Worm (Caenorhabditis elegans) whole organism, midembryonic: ENCODE measurements around the gene Y45F10C.1.

Experiments
- T22C8.4 ChIP-seq: fragments of 200-800 bp; sonication (Bioruptor generic); IDR thresholded peaks from 2 replicates; pipeline ENCODE4 v1.3.6; 2022; ENCODE audit warnings: missing genetic modification characterization, missing compliant biosample characterization
- cog-1 ChIP-seq: sonication (generic microtip); optimal IDR thresholded peaks from 2 replicates; lab custom pipeline; 2016; ENCODE audit warnings: missing genetic modification characterization, missing compliant biosample characterization
- klf-2 ChIP-seq: fragments of 200-800 bp; sonication (Bioruptor generic); conservative IDR thresholded peaks from 2 replicates; pipeline ENCODE4 v1.3.6; 2022; ENCODE audit warnings: missing genetic modification reagents, missing genetic modification characterization, missing compliant biosample characterization
- med-1 ChIP-seq: sonication (generic microtip); optimal IDR thresholded peaks from 2 replicates; lab custom pipeline; 2017; ENCODE audit warnings: missing genetic modification characterization, mild to moderate bottlenecking, missing compliant biosample characterization, antibody characterized with exemption, missing genetic modification reagents; ENCODE audit not compliant: insufficient read depth
- ref-1 ChIP-seq: fragments of 200-800 bp; sonication (Bioruptor generic); conservative IDR thresholded peaks from 2 replicates; pipeline ENCODE4 v1.3.6; 2022; ENCODE audit warnings: missing genetic modification reagents, missing genetic modification characterization, missing compliant biosample characterization
- ztf-23 ChIP-seq: fragments of 200-800 bp; sonication (Bioruptor generic); IDR thresholded peaks from 2 replicates; pipeline ENCODE4 v1.3.6; 2022; ENCODE audit warnings: missing genetic modification reagents, missing genetic modification characterization, missing compliant biosample characterization
- ztf-29 ChIP-seq: fragments of 200-800 bp; sonication (Bioruptor generic); IDR thresholded peaks from 2 replicates; pipeline ENCODE4 v1.3.6; 2022; ENCODE audit warnings: missing genetic modification reagents, missing genetic modification characterization, missing compliant biosample characterization

- TF ChIP-seq klf-2 (GFP tag; lab: Robert Waterston, UW) (no peak), med-1 (no peak), ref-1 (no peak), T22C8.4 (GFP tag; lab: Robert Waterston, UW) (no peak), cog-1 (tag; lab: Kevin White, UChicago) (no peak), ztf-23 (no peak), ztf-29 (GFP tag; lab: Robert Waterston, UW) (no peak)
Observed at ce11 chrIV:13702681-13703080, 43.3 kb upstream of the Y45F10C.1 start.
